Worm (Caenorhabditis elegans) whole organism, L1 larva: ENCODE results near the gene F21C10.9.

ENCODE experiments used
- aha-1 ChIP-seq: fragments of 150-350 bp; optimal IDR thresholded peaks from 2 replicates; lab custom pipeline; 2014; ENCODE audit warnings: missing biosample characterization, missing genetic modification characterization
- blmp-1 ChIP-seq: fragments of 150-350 bp; optimal IDR thresholded peaks from 2 replicates; lab custom pipeline; 2014; ENCODE audit warnings: missing biosample characterization, missing genetic modification characterization
- ceh-82 ChIP-seq, 3 experiments: fragments of 150-350 bp in 1 of 3; sonication (generic microtip) in 2 of 3; optimal IDR thresholded peaks; 2 replicates each; lab custom pipeline; 2014 to 2017; ENCODE audit warnings: missing biosample characterization in 3 of 3, missing genetic modification characterization in 3 of 3
- fkh-10 ChIP-seq: sonication (generic microtip); optimal IDR thresholded peaks from 2 replicates; lab custom pipeline; 2017; ENCODE audit warnings: missing biosample characterization, missing genetic modification reagents, missing genetic modification characterization
- nhr-11 ChIP-seq: fragments of 150-350 bp; optimal IDR thresholded peaks from 2 replicates; lab custom pipeline; 2014; ENCODE audit warnings: missing biosample characterization, missing genetic modification characterization
- nhr-28 ChIP-seq: fragments of 150-350 bp; optimal IDR thresholded peaks from 2 replicates; lab custom pipeline; 2014; ENCODE audit warnings: missing biosample characterization, missing genetic modification characterization
- sptf-1 ChIP-seq: fragments of 150-350 bp; optimal IDR thresholded peaks from 2 replicates; lab custom pipeline; 2014; ENCODE audit warnings: missing biosample characterization, missing genetic modification characterization
- tbx-2 ChIP-seq: sonication (generic microtip); optimal IDR thresholded peaks from 2 replicates; lab custom pipeline; 2016; ENCODE audit warnings: missing genetic modification characterization, missing compliant biosample characterization

DNA sequence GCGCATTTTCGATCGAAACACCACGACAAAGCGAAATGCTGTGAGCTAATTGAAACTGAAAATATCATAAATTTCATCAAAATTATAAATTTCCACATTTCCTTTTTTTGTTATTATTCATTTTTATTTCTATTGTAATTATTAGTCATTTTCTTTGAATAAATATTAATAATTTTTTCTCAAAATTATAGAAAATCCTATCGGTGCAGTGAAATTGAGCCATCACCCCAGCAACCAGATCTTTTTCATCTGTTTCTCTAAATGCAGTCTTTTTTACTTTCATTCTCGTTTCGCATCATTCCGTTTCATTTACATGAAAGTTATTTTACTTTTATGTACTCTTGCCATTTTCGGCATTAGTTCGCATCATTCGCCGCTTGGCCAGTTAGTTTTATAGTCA lies 23.5 kb upstream of the F21C10.9 start, which contains the start of gene F21C10.13:
- TF ChIP-seq tbx-2 (tag; lab: Kevin White, UChicago) (no peak), fkh-10 (GFP tag; lab: Kevin White, UChicago) (no peak), blmp-1 (tag; lab: Kevin White, UChicago) (no peak), nhr-11 (tag; lab: Kevin White, UChicago) (no peak), aha-1 (no peak), ceh-82 (tag; optimal IDR thresholded peaks at IDR 0.05; lab: Kevin White, UChicago) (no peak), nhr-28 (no peak), sptf-1 (no peak)
